Fruit fly (Drosophila melanogaster) S2 (cell line): ENCODE data around the gene Hel89B.

Experiments
- CG8478 ChIP-seq: fragments of >200 bp; optimal IDR thresholded peaks from 2 replicates; lab custom pipeline; 2018
- CTCF ChIP-seq, 2 experiments: fragments of >200 bp; optimal IDR thresholded peaks; 2 replicates each; lab custom pipeline; 2018

DNA sequence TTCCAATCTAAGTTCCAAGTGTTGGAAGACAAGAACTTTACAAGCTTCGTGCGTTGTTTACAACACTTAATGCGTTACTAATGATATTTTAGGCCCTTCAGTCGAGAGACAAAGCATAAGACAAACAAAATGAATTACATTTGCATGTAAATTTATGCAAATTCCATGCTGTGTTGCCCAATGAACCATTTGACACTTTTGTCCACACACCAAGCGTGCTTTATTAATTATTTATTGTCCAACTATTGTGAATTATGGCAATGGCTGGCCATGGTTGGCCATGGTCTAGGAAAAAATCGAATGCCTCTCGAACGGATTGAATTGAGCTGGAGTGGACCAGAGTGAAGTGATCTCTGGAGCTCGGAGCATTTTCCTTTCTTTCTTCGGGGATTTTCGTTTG lies 45.0 kb upstream of the Hel89B start:
- TF ChIP-seq CG8478 (lab: Kevin White, UChicago) (no peak), CTCF (optimal IDR thresholded peaks at IDR 0.05; lab: Kevin White, UChicago) (no peak)
